Worm (Caenorhabditis elegans): ENCODE results near the gene C18D11.6.

Gene C18D11.6

DNA sequence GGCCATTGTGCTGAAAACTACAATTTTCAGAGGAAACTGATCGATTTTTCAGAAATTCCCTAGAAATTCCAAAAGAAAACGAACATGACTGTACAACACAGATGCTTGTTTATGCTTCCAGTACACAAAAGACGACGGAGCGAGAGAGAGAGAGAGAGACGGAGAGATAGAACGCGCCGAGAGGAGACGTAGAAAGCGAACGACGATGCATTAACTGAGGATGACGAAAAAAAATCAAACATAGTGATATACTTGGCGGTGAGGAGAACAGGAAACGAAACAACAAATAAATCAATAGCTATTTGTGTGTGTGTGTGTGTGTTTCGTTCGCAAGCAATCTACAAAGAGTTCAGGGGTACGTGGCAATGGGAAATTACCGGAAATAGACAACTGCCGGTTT, 24.4 kb downstream of the C18D11.6 start:
- no peak for TF ChIP-seq ztf-4 (tag; optimal IDR thresholded peaks at IDR 0.05)
- no peak for TF ChIP-seq C34F6.9 (tag; optimal IDR thresholded peaks at IDR 0.05)
- no peak for TF ChIP-seq unc-39 (tag; optimal IDR thresholded peaks at IDR 0.05)
- TF ChIP-seq aly-2 (tag; optimal IDR thresholded peaks at IDR 0.05) = no peak
- TF ChIP-seq elt-3 (tag; optimal IDR thresholded peaks at IDR 0.05) = no peak
- TF ChIP-seq sem-4 (tag; optimal IDR thresholded peaks at IDR 0.05) = no peak
- no peak for TF ChIP-seq F13H6.1 (tag; optimal IDR thresholded peaks at IDR 0.05)
- TF ChIP-seq ceh-82 (tag; optimal IDR thresholded peaks at IDR 0.05) = no peak
- no peak for TF ChIP-seq egl-27 (tag; optimal IDR thresholded peaks at IDR 0.05)
- no peak for TF ChIP-seq nhr-237 (tag; optimal IDR thresholded peaks at IDR 0.05)
- TF ChIP-seq nhr-21 (tag; optimal IDR thresholded peaks at IDR 0.05) = no peak
- peak; percentile 66 for TF ChIP-seq skn-1 (tag; optimal IDR thresholded peaks at IDR 0.05)
- TF ChIP-seq mdl-1 (tag; optimal IDR thresholded peaks at IDR 0.05) = no peak
- TF ChIP-seq alr-1 (tag; optimal IDR thresholded peaks at IDR 0.05) = no peak
- TF ChIP-seq nhr-23 (tag; optimal IDR thresholded peaks at IDR 0.05) = no peak
- TF ChIP-seq nhr-10 (tag; optimal IDR thresholded peaks at IDR 0.05) = no peak
- TF ChIP-seq lin-11 (tag; optimal IDR thresholded peaks at IDR 0.05) = no peak
- peak; percentile 11 for TF ChIP-seq nhr-25 (tag; optimal IDR thresholded peaks at IDR 0.05)
- no peak for TF ChIP-seq dmd-4 (tag; optimal IDR thresholded peaks at IDR 0.05)
- TF ChIP-seq ZK546.5 (tag; optimal IDR thresholded peaks at IDR 0.05) = no peak
- peak; percentile 18 for TF ChIP-seq blmp-1 (tag; optimal IDR thresholded peaks at IDR 0.05; ENCODE audit: insufficient read depth)
- no peak for TF ChIP-seq mab-5 (tag; optimal IDR thresholded peaks at IDR 0.05)
- TF ChIP-seq nhr-129 (tag; optimal IDR thresholded peaks at IDR 0.05) = peak; percentile 28
- TF ChIP-seq sma-9 (GFP tag; optimal IDR thresholded peaks at IDR 0.05) = peak; percentile 10
- TF ChIP-seq sma-9 (tag; optimal IDR thresholded peaks at IDR 0.05) = no peak
- no peak for TF ChIP-seq sma-3 (GFP tag; optimal IDR thresholded peaks at IDR 0.05)
- no peak for TF ChIP-seq snpc-4 (tag; optimal IDR thresholded peaks at IDR 0.05)
- TF ChIP-seq lin-39 (tag; optimal IDR thresholded peaks at IDR 0.05) = no peak
- TF ChIP-seq lin-13 (GFP tag; optimal IDR thresholded peaks at IDR 0.05) = no peak
- peak; percentile 8 for TF ChIP-seq unc-55 (GFP tag; optimal IDR thresholded peaks at IDR 0.05)
- TF ChIP-seq mbf-1 (tag; optimal IDR thresholded peaks at IDR 0.05) = no peak
- TF ChIP-seq fos-1 (tag; optimal IDR thresholded peaks at IDR 0.05) = peak; percentile 48
- TF ChIP-seq gmeb-1 (tag; optimal IDR thresholded peaks at IDR 0.05) = no peak
- no peak for TF ChIP-seq elt-1 (tag; optimal IDR thresholded peaks at IDR 0.05)
- TF ChIP-seq crh-2 (tag; optimal IDR thresholded peaks at IDR 0.05) = peak; percentile 32
- peak in 1 of 2 experiments; percentile 38 for TF ChIP-seq lsy-2 (tag; optimal IDR thresholded peaks at IDR 0.05)
- no peak for TF ChIP-seq peb-1 (tag; optimal IDR thresholded peaks at IDR 0.05)
- no peak for TF ChIP-seq ama-1 (optimal IDR thresholded peaks at IDR 0.05)
- TF ChIP-seq zag-1 (tag; optimal IDR thresholded peaks at IDR 0.05) = no peak
- no peak for TF ChIP-seq nhr-6 (tag; optimal IDR thresholded peaks at IDR 0.05)
- TF ChIP-seq ceh-16 (tag; optimal IDR thresholded peaks at IDR 0.05) = no peak
- TF ChIP-seq ztf-11 (tag; optimal IDR thresholded peaks at IDR 0.05) = no peak
- no peak for TF ChIP-seq unc-62 (GFP tag; optimal IDR thresholded peaks at IDR 0.05)
- no peak for TF ChIP-seq nhr-11 (tag; optimal IDR thresholded peaks at IDR 0.05)
- no peak for TF ChIP-seq nhr-12 (tag; optimal IDR thresholded peaks at IDR 0.05)
- no peak for TF ChIP-seq Y55F3AM.14 (GFP tag; optimal IDR thresholded peaks at IDR 0.05)
- no peak for TF ChIP-seq nhr-77 (tag; optimal IDR thresholded peaks at IDR 0.05)
- TF ChIP-seq ztf-1 (GFP tag; conservative IDR thresholded peaks at IDR 0.05) = no peak
- no peak for TF ChIP-seq R02D3.7 (tag; optimal IDR thresholded peaks at IDR 0.05)

DNA sequence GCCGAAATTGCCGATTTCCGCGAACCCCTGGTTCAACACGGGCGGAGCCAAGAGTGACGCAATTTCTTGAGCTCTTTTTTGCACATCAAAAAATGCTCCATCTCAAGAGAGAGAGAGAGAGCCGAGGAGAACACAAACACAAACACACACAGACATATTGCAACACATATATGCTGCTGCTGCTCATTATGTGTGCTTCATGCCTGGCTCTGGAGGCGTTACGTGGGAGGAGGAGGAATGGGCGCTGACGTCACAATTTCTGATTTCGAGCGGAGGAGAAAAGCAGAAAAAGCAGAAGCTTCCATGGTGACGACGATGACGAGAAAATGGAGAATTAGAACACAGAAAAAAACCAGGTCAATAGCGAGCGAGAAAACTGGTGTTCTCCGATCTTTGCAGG, 25.7 kb downstream of the C18D11.6 start:
- TF ChIP-seq lin-11 (tag; optimal IDR thresholded peaks at IDR 0.05) (peak; percentile 12), Y55F3AM.14 (GFP tag; optimal IDR thresholded peaks at IDR 0.05) (peak; percentile 13), crh-2 (tag; optimal IDR thresholded peaks at IDR 0.05) (peak; percentile 9), peb-1 (tag; optimal IDR thresholded peaks at IDR 0.05) (no peak), C34F6.9 (tag; optimal IDR thresholded peaks at IDR 0.05) (peak; percentile 36), nhr-129 (tag; optimal IDR thresholded peaks at IDR 0.05) (peak; percentile 30), nhr-77 (tag; optimal IDR thresholded peaks at IDR 0.05) (no peak), ceh-82 (tag; optimal IDR thresholded peaks at IDR 0.05) (no peak), ZK546.5 (tag; optimal IDR thresholded peaks at IDR 0.05) (no peak), lsy-2 (tag; optimal IDR thresholded peaks at IDR 0.05) (peak in 1 of 2 experiments; percentile 27), nhr-237 (tag; optimal IDR thresholded peaks at IDR 0.05) (no peak)

Data from whole organism, L2 larva.